Fruit fly (Drosophila melanogaster) whole organism, larva: Measurements from ENCODE around the gene Ufd1.

Experiments used
- noc ChIP-seq: fragments of 200-800 bp; sonication (Bioruptor generic); optimal IDR thresholded peaks from 3 replicates; lab custom pipeline; 2019; ENCODE audit warnings: missing biosample characterization, mild to moderate bottlenecking, missing genetic modification characterization, moderate library complexity

Ufd1 gene

DNA sequence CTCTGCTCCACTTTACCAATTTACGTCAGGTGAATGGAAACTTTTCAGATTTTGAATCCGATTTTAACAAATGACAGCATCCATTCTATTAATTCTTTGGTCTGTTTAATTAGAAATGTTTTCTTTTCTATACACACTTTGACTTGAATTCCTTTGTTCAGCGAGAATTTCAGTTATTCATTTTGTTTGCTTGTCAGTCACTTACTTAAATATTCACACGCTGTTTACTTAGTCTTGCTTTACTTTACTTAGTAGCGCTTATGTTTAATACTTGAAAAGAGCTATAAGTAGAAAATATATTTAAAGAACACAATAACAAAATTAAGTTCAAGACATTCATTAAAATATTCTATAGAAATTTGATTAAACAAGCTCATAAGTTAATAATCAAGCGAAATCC, 15.6 kb downstream of the Ufd1 start, which contains the start of gene CG32073:
TSS of gene CG32073 (minus strand) at position 151 of the 400 bp plus-strand sequence.
- no peak for TF ChIP-seq noc (tag; lab: Kevin White, UChicago)

DNA sequence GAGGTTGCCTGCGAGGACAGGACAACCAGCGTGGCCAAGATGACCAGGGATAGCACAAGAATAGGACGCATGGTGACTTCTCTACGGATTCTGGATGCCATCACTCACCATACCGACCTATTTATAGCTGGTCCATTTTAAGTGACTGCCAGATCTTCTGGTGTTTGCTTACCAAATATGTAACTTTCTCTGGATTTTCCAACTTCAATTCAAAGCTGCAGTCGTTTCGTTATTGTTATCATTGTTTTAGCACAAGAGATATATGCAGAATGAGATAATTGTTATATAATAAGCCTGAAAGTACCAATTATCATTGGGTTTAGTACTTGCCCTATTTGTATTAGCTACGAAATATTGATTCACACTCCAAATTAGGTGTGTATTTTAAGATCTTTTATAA, 19.2 kb downstream of the Ufd1 start, which contains the start of gene CG32071:
TSS of gene CG32071 (minus strand) at position 101 of the 400 bp plus-strand sequence.
- no peak for TF ChIP-seq noc (tag; lab: Kevin White, UChicago)

DNA sequence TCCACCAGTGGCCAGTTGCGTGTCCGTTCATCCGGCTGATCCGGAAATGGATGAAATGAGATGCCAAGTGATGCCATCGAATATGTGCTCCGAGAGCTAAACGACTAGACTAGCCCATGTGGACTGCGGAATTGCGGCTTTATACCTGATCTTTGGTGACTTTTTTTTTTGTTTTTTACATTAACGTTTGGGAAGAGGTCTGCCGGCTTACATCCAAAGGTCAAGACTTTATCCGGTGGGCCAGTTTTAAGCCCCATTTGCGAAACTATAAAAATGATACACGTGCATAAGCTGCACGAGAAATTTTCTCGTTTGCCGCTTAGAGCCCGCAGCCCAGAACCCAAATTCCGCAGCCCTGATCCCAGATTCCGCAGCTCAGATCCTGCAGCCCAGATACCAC, 20.1 kb downstream of the Ufd1 start, which contains the start of gene Elo68alpha:
TSS of gene Elo68alpha (minus strand) at position 101 of the 400 bp plus-strand sequence.
- no peak for TF ChIP-seq noc (tag; lab: Kevin White, UChicago)

DNA sequence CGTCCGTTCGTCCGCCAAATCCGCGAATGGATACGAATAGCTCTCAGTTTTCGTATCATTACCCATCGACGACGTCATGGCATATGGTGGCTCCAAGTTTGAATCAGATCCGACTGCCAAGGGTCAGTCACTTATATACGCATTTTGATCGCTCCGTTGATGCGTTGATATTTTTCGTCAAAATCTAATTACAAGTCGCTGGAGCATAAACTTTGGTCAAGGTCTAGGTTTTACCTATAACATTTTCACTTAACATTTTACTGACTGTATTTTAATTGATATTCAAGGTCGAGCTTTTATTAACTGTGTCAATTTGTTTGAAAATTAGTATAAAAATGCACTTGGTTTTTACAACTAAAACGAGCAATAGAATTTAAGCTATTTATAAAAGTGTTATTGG, 21.4 kb downstream of the Ufd1 start, which contains the start of gene Elo68beta:
TSS of gene Elo68beta (minus strand) at position 101 of the 400 bp plus-strand sequence.
- no peak for TF ChIP-seq noc (tag; lab: Kevin White, UChicago)

DNA sequence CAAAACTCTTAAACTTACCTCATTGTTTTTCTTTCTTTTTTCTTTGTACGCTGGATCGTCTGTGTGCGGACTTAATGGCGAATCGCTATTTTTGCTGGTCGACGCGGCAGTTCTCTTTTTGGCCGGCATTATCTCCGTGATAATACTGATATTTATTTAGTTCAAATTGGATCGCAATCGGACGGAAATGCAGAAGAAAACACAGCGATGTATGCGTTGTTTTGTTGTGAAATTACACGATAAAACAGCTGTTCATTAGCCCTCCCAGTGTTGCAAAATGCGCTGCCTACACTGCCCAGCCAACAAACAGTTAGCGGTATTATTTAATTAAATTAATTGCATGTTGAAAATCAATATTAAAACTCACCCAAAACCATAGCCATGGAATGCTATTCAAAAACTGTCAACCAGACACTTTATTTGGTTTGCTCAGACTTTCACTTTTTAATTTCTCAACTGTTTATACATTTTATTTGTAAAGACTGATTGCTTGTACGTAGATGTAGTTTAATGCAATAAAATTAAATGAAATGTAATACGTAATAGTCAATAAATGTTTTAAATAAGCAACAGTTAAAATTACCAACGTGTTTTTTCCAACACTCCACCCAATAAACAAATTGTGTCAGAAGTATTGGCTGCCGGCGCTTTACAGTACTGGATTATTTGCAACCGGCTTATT, 24.9 kb downstream of the Ufd1 start, which contains the start of the genes Irbp18 and APP-BP1:
TSS of gene Irbp18 (minus strand) at position 205 of the 682 bp plus-strand sequence.
TSS of gene APP-BP1 (plus strand) at position 431 of the 682 bp plus-strand sequence.
- peak; percentile 94 for TF ChIP-seq noc (tag; lab: Kevin White, UChicago)

DNA sequence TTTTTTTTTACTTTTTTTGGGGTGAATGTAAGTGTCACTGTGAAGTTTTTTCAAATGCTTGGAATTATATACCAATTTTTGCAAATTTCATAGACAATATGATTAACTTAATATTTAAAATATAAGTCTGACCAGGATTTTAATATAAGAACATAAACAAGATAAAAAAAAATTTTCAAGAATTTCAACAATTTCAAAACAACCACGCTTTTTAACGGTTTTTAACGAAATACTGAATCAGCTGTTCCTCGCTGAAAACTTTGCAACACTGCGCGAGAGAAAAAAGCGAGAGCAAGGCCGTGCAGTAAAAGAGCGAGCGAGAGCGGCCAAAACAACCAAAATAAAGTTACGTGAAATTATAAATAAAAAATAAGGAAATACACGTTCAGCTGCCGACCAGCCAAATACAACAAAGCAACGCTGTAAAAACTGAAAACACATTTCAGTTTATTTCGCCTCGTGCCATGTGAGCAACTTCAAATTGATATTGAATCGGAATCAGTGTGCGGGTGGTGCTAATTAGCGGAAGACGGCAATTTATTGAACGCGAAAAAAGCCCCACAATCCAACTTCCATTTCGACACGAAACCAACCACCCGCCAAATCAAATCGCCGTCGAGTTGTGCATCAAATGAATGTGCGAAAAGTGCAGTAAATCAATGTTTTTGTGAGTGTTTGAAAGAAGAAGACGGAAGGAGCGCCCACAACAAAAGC, 26.7 kb downstream of the Ufd1 start, which contains the start of the genes CG46439, Iyd and CG33947:
TSS of gene CG46439 (minus strand) at position 51 of the 714 bp plus-strand sequence.
TSS of gene Iyd (minus strand) at position 51 of the 714 bp plus-strand sequence.
TSS of gene CG33947 (plus strand) at position 302 of the 714 bp plus-strand sequence.
- no peak for TF ChIP-seq noc (tag; lab: Kevin White, UChicago)

DNA sequence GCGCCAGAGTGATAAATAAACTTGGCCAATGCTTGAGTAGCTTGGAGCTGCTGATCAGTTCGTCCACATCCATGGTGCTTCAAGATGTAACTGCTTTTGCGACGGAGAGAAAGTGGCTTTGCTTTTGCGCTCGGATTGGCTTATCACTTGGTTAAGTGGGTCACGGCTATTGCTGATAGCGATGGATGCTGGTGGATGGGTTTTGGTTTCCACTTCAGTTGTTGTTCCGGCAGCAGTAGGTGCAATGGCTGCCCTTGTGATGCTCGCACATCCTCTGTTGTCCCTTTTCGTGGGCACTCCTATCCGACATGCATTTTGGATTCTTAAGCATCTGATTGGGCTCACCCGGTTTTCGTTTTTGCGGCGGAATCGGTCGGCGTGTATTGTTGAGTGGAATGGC, 28.7 kb downstream of the Ufd1 start:
- TF ChIP-seq noc (tag; lab: Kevin White, UChicago) = no peak

DNA sequence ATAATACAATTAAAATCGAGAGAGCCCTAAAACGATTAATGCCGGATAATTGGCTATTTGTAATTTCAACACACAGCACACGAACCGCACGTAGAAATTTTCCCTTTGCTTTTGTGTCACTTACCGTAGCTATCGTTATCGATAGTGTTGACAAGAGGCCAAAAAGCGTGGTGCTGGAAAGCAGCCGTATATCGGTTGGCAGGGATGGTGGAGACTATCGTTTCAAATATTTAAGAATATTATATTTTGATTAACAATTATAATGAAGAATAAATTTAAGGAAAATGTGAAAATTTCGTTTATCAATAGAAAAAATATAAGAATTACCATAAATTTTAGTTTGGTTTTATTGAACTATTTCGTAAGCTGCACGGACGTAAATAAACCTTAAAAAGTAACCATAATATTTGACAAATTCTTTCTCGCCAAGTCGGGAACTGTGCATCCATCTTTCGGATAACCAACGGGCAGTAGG, 29.9 kb downstream of the Ufd1 start, which contains the start of gene JIL-1:
TSS of gene JIL-1 (minus strand) at position 148 of the 475 bp plus-strand sequence.
- TF ChIP-seq noc (tag; lab: Kevin White, UChicago) = peak; percentile 18

DNA sequence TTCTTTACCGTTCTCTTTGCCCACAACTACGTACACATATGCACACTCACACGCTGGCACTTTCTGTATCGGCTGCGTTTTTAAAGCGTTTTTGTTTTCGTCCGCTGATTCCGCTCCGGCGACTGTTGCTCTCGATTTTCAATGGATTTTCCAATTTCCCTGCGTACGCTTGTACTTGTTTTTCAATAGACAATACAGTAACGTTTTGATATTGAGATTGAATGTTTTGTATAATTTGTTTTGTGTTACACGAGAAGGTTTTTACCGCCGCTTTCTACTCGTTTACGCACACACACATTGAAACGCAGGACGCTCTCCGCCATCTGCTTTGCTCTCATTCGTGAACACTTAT, 30.4 kb downstream of the Ufd1 start:
- no peak for TF ChIP-seq noc (tag; lab: Kevin White, UChicago)

DNA sequence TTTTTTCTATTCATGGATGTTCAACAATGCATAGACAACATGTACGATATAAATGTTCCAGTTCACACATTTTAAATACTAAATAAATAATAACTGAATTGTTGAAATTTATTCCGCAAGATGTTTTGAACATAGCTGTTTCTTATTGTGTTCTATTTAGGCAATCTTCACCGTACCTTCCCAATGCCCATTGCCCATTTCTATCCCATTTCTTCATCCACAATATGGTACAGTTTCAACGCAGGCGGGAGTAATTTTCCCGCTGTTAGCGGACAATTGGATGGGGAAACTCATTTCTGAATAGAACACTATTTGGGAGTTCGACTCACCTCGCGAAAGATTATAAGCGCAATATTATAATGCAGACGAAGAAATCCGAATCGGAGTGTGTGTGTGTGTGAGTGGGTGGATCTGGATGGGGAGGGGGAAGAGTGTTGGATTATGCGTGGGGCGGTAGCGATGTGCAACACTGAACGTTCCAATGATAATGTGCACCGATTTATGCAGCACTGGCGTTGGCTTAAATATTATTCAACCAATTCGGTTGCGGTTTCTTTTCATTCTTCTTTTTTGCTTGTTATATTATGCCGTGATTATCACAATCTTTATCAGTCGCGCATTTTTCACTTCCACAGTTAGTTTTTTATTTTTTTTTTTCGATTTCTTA, 30.9 kb downstream of the Ufd1 start:
- peak; percentile 1 for TF ChIP-seq noc (tag; lab: Kevin White, UChicago)

DNA sequence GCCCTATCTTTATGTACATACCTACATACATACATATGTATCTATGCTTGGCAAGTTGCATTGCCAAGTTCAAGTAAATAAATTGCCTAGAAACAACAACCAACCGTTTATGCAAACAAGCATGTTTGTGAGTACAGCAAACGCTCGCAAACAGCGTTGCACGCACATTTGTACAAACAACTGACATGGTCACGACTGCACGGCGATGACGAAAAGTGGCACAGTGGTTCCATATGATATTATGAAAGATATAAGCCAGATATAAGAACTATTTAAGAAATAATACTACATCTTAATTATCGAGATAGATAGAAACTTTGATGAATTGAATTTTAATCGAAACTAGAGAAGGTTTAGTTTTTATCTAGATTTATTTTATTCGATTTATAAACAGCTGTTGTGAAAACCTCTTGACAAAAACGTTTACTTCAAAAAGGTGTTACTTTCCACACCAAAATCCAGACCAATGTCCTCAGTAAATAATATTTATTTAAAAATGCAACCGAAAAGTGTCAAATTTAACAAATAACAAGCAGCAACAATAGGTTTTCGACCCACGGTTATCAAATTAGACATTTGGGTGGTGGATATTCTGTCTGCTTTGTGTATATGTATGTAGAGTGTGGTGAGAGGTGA, 33.1 kb downstream of the Ufd1 start:
- TF ChIP-seq noc (tag; lab: Kevin White, UChicago) = peak; percentile 81

DNA sequence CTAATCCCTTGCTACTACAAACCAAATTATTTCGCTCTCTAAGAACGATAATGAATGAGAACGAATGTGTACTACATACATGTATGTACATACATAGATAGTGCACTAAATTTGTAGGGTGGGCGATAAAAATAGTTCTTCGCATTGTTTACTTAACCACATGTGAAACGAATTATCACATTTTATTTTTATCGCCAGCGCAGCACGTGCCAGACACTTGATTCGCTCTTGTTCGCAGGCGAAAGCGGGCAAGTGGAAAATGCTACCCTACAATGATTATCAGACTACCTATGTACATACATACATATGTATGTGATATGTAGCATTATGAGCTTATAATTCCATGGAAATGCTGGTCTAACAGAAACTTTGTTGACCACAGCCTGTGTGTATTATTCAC, 37.2 kb downstream of the Ufd1 start:
- TF ChIP-seq noc (tag; lab: Kevin White, UChicago) = no peak

DNA sequence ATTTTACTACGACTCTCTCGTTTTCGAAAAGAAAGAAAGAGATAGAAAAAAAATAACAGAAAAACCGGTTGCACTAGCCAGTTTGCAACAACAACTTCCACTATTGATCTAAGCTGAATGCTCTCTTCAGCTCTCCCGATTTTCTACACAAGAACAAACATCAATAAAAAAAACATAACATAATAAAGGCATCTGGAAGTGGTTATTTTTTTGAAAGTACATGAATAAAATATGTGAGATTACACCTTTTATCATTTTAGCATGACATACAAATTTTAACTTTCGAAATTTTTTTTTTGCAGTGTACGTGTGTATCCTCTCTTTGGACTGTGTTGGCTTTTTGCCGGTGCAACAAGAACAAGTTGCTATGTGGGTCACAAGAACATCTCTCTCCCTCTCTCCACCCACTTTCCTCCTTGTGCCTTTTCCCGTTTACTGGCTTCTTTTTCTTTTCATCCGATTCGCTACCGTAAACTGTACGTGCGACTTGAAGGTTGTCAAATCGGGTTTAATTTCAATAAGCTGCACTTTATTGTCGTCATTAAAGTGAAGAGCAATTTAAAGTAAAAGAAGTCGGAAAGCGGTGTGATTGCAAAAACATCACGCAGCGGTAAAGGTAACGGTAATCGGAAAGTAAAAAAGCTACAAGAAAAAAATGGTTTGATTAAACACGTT, 38.3 kb downstream of the Ufd1 start:
- peak; percentile 93 for TF ChIP-seq noc (tag; lab: Kevin White, UChicago)

DNA sequence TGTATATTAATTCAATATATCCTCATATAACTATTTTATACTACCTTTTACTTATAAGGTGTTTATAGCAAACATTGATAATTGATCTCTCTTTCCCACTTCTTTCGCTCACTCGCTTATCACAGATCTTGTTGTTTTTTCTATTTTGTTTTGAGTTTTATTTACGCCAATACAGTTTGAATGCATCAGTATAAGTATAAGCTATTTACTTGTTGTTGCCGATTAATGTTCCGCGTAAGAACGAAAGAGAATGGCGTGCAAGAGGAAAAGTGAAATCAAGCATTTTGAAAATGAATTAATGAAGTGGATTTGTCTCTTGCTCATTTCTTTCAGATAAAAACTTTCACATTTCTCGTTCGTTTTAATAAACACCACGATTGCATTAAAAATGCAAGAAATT, 39.4 kb downstream of the Ufd1 start:
- no peak for TF ChIP-seq noc (tag; lab: Kevin White, UChicago)
